Fruit fly (Drosophila melanogaster) whole organism, embryonic: ENCODE measurements around the gene Bdp1.

ENCODE experiments used
- ATbp ChIP-seq: fragments of 200-800 bp; sonication (Bioruptor generic); optimal IDR thresholded peaks from 2 replicates; lab custom pipeline; 2017; ENCODE audit warnings: missing biosample characterization, mild to moderate bottlenecking, missing genetic modification characterization, missing genetic modification reagents
- Abd-B ChIP-seq: fragments of 200-800 bp; sonication (Bioruptor generic); optimal IDR thresholded peaks from 2 replicates; lab custom pipeline; 2018; ENCODE audit warnings: missing biosample characterization, mild to moderate bottlenecking, missing genetic modification characterization, moderate library complexity
- Aef1 ChIP-seq: fragments of 200-800 bp; sonication (Bioruptor generic); IDR thresholded peaks from 3 replicates; pipeline ENCODE4 v1.3.6; 2022; ENCODE audit warnings: missing biosample characterization, missing genetic modification characterization
- B-H2 ChIP-seq: fragments of 200-800 bp; sonication (Bioruptor generic); optimal IDR thresholded peaks from 2 replicates; lab custom pipeline; 2018; ENCODE audit warnings: missing biosample characterization, mild to moderate bottlenecking, missing genetic modification characterization
- Bteb2 ChIP-seq: fragments of 200-800 bp; sonication (Bioruptor generic); optimal IDR thresholded peaks from 2 replicates; lab custom pipeline; 2016; ENCODE audit warnings: missing biosample characterization, missing genetic modification characterization
- CG10959 ChIP-seq: fragments of 200-800 bp; sonication (Bioruptor generic); IDR thresholded peaks from 2 replicates; pipeline ENCODE4 v1.3.6; 2022; ENCODE audit warnings: missing biosample characterization, missing genetic modification characterization
- CG10979 ChIP-seq: fragments of 200-800 bp; sonication (Bioruptor generic); optimal IDR thresholded peaks from 2 replicates; lab custom pipeline; 2018; ENCODE audit warnings: missing biosample characterization, mild to moderate bottlenecking, missing genetic modification characterization, moderate library complexity
- CG14050 ChIP-seq: fragments of 200-800 bp; sonication (Bioruptor generic); IDR thresholded peaks from 3 replicates; pipeline ENCODE4 v1.3.6; 2022; ENCODE audit warnings: missing biosample characterization, missing genetic modification characterization
- CG15479 ChIP-seq: fragments of 200-800 bp; sonication (Bioruptor generic); optimal IDR thresholded peaks from 3 replicates; lab custom pipeline; 2019; ENCODE audit warnings: missing biosample characterization, mild to moderate bottlenecking, missing genetic modification characterization, moderate library complexity
- CG15696 ChIP-seq: fragments of 200-800 bp; sonication (Bioruptor generic); optimal IDR thresholded peaks from 2 replicates; lab custom pipeline; 2019; ENCODE audit warnings: missing biosample characterization, mild to moderate bottlenecking, missing genetic modification characterization, moderate library complexity
- CG16863 ChIP-seq: fragments of 200-800 bp; sonication (Bioruptor generic); optimal IDR thresholded peaks from 3 replicates; lab custom pipeline; 2016; ENCODE audit warnings: missing biosample characterization, missing genetic modification characterization
- CG17385 ChIP-seq: fragments of 200-800 bp; sonication (Bioruptor generic); optimal IDR thresholded peaks from 3 replicates; lab custom pipeline; 2018; ENCODE audit warnings: missing biosample characterization, mild to moderate bottlenecking, missing genetic modification characterization
- CG17802 ChIP-seq: fragments of 200-800 bp; sonication (Bioruptor generic); optimal IDR thresholded peaks from 2 replicates; lab custom pipeline; 2018; ENCODE audit warnings: missing biosample characterization, mild to moderate bottlenecking, missing genetic modification characterization, moderate library complexity
- CG17912 ChIP-seq: fragments of 200-800 bp; sonication (Bioruptor generic); optimal IDR thresholded peaks from 2 replicates; lab custom pipeline; 2018; ENCODE audit warnings: missing biosample characterization, mild to moderate bottlenecking, missing genetic modification characterization
- CG3281 ChIP-seq: fragments of 200-800 bp; sonication (Bioruptor generic); optimal IDR thresholded peaks from 3 replicates; lab custom pipeline; 2017; ENCODE audit warnings: missing biosample characterization, mild to moderate bottlenecking, missing genetic modification characterization
- CG3407 ChIP-seq: fragments of 200-800 bp; sonication (Bioruptor generic); optimal IDR thresholded peaks from 2 replicates; lab custom pipeline; 2018; ENCODE audit warnings: missing biosample characterization, mild to moderate bottlenecking, missing genetic modification characterization
- CG4854 ChIP-seq: fragments of 200-800 bp; sonication (Bioruptor generic); optimal IDR thresholded peaks from 2 replicates; lab custom pipeline; 2016; ENCODE audit warnings: missing biosample characterization, missing genetic modification characterization, inconsistent platforms
- CG9797 ChIP-seq: fragments of 200-800 bp; sonication (Bioruptor generic); optimal IDR thresholded peaks from 3 replicates; lab custom pipeline; 2018; ENCODE audit warnings: missing biosample characterization, mild to moderate bottlenecking, missing genetic modification characterization
- Camta ChIP-seq: fragments of 200-800 bp; sonication (Bioruptor generic); optimal IDR thresholded peaks from 2 replicates; lab custom pipeline; 2016; ENCODE audit warnings: missing biosample characterization, missing genetic modification characterization
- CoRest ChIP-seq: fragments of 200-800 bp; sonication (Bioruptor generic); optimal IDR thresholded peaks from 3 replicates; lab custom pipeline; 2018; ENCODE audit warnings: missing biosample characterization, mild to moderate bottlenecking, missing genetic modification characterization, moderate library complexity
- Dek ChIP-seq: fragments of 200-800 bp; sonication (Bioruptor generic); optimal IDR thresholded peaks from 3 replicates; lab custom pipeline; 2019; ENCODE audit warnings: missing biosample characterization, mild to moderate bottlenecking, missing genetic modification characterization, moderate library complexity
- ERR ChIP-seq: fragments of 200-800 bp; sonication (Bioruptor generic); optimal IDR thresholded peaks from 2 replicates; lab custom pipeline; 2016; ENCODE audit warnings: missing biosample characterization, missing genetic modification characterization
- Elba2 ChIP-seq: fragments of 200-800 bp; sonication (Bioruptor generic); optimal IDR thresholded peaks from 3 replicates; lab custom pipeline; 2016; ENCODE audit warnings: missing biosample characterization, missing genetic modification characterization
- Gug ChIP-seq: fragments of 200-800 bp; sonication (Bioruptor generic); IDR thresholded peaks from 4 replicates; pipeline ENCODE4 v1.3.6; 2022; ENCODE audit warnings: missing biosample characterization, missing genetic modification characterization
- HmgD ChIP-seq: fragments of 200-800 bp; sonication (Bioruptor generic); optimal IDR thresholded peaks from 3 replicates; lab custom pipeline; 2016; ENCODE audit warnings: missing biosample characterization, missing genetic modification characterization
- NC2β ChIP-seq: fragments of 200-800 bp; sonication (Bioruptor generic); optimal IDR thresholded peaks from 2 replicates; lab custom pipeline; 2016; ENCODE audit warnings: missing biosample characterization, missing genetic modification characterization
- Optix ChIP-seq: fragments of 200-800 bp; sonication (Bioruptor generic); IDR thresholded peaks from 3 replicates; pipeline ENCODE4 v1.3.6; 2022; ENCODE audit warnings: missing biosample characterization, missing genetic modification characterization
- Ravus ChIP-seq: fragments of 200-800 bp; sonication (Bioruptor generic); IDR thresholded peaks from 2 replicates; pipeline ENCODE4 v1.3.6; 2022; ENCODE audit warnings: missing biosample characterization, missing genetic modification characterization
- Rfx ChIP-seq: fragments of 200-800 bp; sonication (Bioruptor generic); IDR thresholded peaks from 2 replicates; pipeline ENCODE4 v1.3.6; 2022; ENCODE audit warnings: missing biosample characterization, missing genetic modification characterization
- Rx ChIP-seq: fragments of 200-800 bp; sonication (Bioruptor generic); IDR thresholded peaks from 2 replicates; pipeline ENCODE4 v1.3.6; 2022; ENCODE audit warnings: missing biosample characterization, missing genetic modification characterization
- Side ChIP-seq: fragments of 200-800 bp; sonication (Bioruptor generic); optimal IDR thresholded peaks from 2 replicates; lab custom pipeline; 2016; ENCODE audit warnings: missing biosample characterization, missing genetic modification characterization
- ato ChIP-seq: fragments of 200-800 bp; sonication (Bioruptor generic); IDR thresholded peaks from 2 replicates; pipeline ENCODE4 v1.3.6; 2022; ENCODE audit warnings: missing biosample characterization, missing genetic modification characterization; ENCODE audit not compliant: partially characterized antibody
- danr ChIP-seq: fragments of 200-800 bp; sonication (Bioruptor generic); IDR thresholded peaks from 2 replicates; pipeline ENCODE4 v1.3.6; 2022; ENCODE audit warnings: missing biosample characterization, missing genetic modification characterization
- dimm ChIP-seq: fragments of 200-800 bp; sonication (Bioruptor generic); IDR thresholded peaks from 2 replicates; pipeline ENCODE4 v1.3.6; 2022; ENCODE audit warnings: missing biosample characterization, missing genetic modification characterization
- disco-r ChIP-seq: fragments of 200-800 bp; sonication (Bioruptor generic); optimal IDR thresholded peaks from 2 replicates; lab custom pipeline; 2016; ENCODE audit warnings: missing biosample characterization, missing genetic modification characterization
- esg ChIP-seq: fragments of 200-800 bp; sonication (Bioruptor generic); conservative IDR thresholded peaks from 2 replicates; pipeline ENCODE4 v1.3.6; 2022; ENCODE audit warnings: missing biosample characterization, missing genetic modification characterization
- gem ChIP-seq: fragments of 200-800 bp; sonication (Bioruptor generic); optimal IDR thresholded peaks from 2 replicates; lab custom pipeline; 2019; ENCODE audit warnings: missing biosample characterization, mild to moderate bottlenecking, missing genetic modification characterization, moderate library complexity
- inv ChIP-seq: fragments of 200-800 bp; sonication (Bioruptor generic); IDR thresholded peaks from 2 replicates; pipeline ENCODE4 v1.3.6; 2022; ENCODE audit warnings: missing biosample characterization, missing genetic modification characterization; ENCODE audit not compliant: partially characterized antibody
- jigr1 ChIP-seq: fragments of 200-800 bp; sonication (Bioruptor generic); IDR thresholded peaks from 3 replicates; pipeline ENCODE4 v1.3.6; 2022; ENCODE audit warnings: missing biosample characterization, missing genetic modification characterization
- ken ChIP-seq: fragments of 200-800 bp; sonication (Bioruptor generic); IDR thresholded peaks from 3 replicates; pipeline ENCODE4 v1.3.6; 2022; ENCODE audit warnings: missing biosample characterization, missing genetic modification characterization
- luna ChIP-seq: fragments of 200-800 bp; sonication (Bioruptor generic); optimal IDR thresholded peaks from 2 replicates; lab custom pipeline; 2016; ENCODE audit warnings: missing biosample characterization, missing genetic modification characterization
- mam ChIP-seq: fragments of 200-800 bp; sonication (Bioruptor generic); optimal IDR thresholded peaks from 3 replicates; lab custom pipeline; 2016; ENCODE audit warnings: missing biosample characterization, missing genetic modification characterization
- nerfin-1 ChIP-seq: fragments of 200-800 bp; sonication (Bioruptor generic); optimal IDR thresholded peaks from 3 replicates; lab custom pipeline; 2019; ENCODE audit warnings: missing biosample characterization, mild to moderate bottlenecking, missing genetic modification characterization, moderate library complexity
- nmo ChIP-seq: fragments of 200-800 bp; sonication (Bioruptor generic); optimal IDR thresholded peaks from 2 replicates; lab custom pipeline; 2018; ENCODE audit warnings: missing biosample characterization, mild to moderate bottlenecking, missing genetic modification characterization, moderate library complexity
- oc ChIP-seq: fragments of 200-800 bp; sonication (Bioruptor generic); optimal IDR thresholded peaks from 2 replicates; lab custom pipeline; 2018; ENCODE audit warnings: missing biosample characterization, mild to moderate bottlenecking, missing genetic modification characterization, moderate library complexity
- odd ChIP-seq: fragments of 200-800 bp; sonication (Bioruptor generic); optimal IDR thresholded peaks from 2 replicates; lab custom pipeline; 2017; ENCODE audit warnings: missing biosample characterization, mild to moderate bottlenecking, missing genetic modification characterization
- row ChIP-seq: fragments of 200-800 bp; sonication (Bioruptor generic); IDR thresholded peaks from 3 replicates; pipeline ENCODE4 v1.3.6; 2022; ENCODE audit warnings: missing biosample characterization, missing genetic modification characterization
- run ChIP-seq: fragments of 200-800 bp; sonication (Bioruptor generic); optimal IDR thresholded peaks from 3 replicates; lab custom pipeline; 2018; ENCODE audit warnings: missing biosample characterization, mild to moderate bottlenecking, missing genetic modification characterization
- sd ChIP-seq: fragments of 200-800 bp; sonication (Bioruptor generic); optimal IDR thresholded peaks from 3 replicates; lab custom pipeline; 2018; ENCODE audit warnings: missing biosample characterization, mild to moderate bottlenecking, missing genetic modification characterization, moderate library complexity
- tin ChIP-seq: fragments of 200-800 bp; sonication (Bioruptor generic); optimal IDR thresholded peaks from 3 replicates; lab custom pipeline; 2016; ENCODE audit warnings: missing biosample characterization, missing genetic modification characterization
- tll ChIP-seq, 2 experiments: fragments of 200-800 bp in 1 of 2; fragments of >200 bp in 1 of 2; sonication (Bioruptor generic) in 1 of 2; optimal IDR thresholded peaks; 2 replicates each; lab custom pipeline; 2017 to 2019; ENCODE audit warnings: missing biosample characterization in 2 of 2, missing genetic modification characterization in 2 of 2, mild to moderate bottlenecking in 1 of 2, moderate library complexity in 1 of 2
- trh ChIP-seq: fragments of 200-800 bp; sonication (Bioruptor generic); optimal IDR thresholded peaks from 2 replicates; lab custom pipeline; 2016; ENCODE audit warnings: missing biosample characterization, missing genetic modification characterization

Gene Bdp1

dm6 chr2L:13399565-13399964 is 25.9 kb upstream of the Bdp1 start (continued):
- TF ChIP-seq trh (GFP tag; lab: Kevin White, UChicago) (no peak), NC2β (no peak), gem (peak; percentile 43), tin (no peak), ERR (GFP tag; lab: Kevin White, UChicago) (no peak), CG15696 (tag; lab: Kevin White, UChicago) (no peak), Rx (GFP tag; lab: Robert Waterston, UW) (no peak), oc (tag; lab: Kevin White, UChicago) (no peak), odd (GFP tag; lab: Kevin White, UChicago) (no peak), CG14050 (GFP tag; lab: Robert Waterston, UW) (no peak), B-H2 (no peak), ATbp (no peak), Bteb2 (GFP tag; lab: Kevin White, UChicago) (no peak), Side (GFP tag; lab: Kevin White, UChicago) (no peak), CoRest (tag; lab: Kevin White, UChicago) (no peak), CG17802 (tag; lab: Kevin White, UChicago) (no peak), CG3281 (peak; percentile 11), tll (GFP tag; optimal IDR thresholded peaks at IDR 0.05; lab: Kevin White, UChicago) (no peak), CG9797 (GFP tag; lab: Kevin White, UChicago) (no peak), CG3407 (GFP tag; lab: Kevin White, UChicago) (no peak), Elba2 (GFP tag; lab: Kevin White, UChicago) (no peak), CG10959 (no peak), CG17385 (GFP tag; lab: Kevin White, UChicago) (no peak), esg (GFP tag; lab: Robert Waterston, UW) (no peak), mam (no peak), luna (GFP tag; lab: Kevin White, UChicago) (no peak), nmo (GFP tag; lab: Kevin White, UChicago) (no peak), CG17912 (GFP tag; lab: Kevin White, UChicago) (no peak), Dek (no peak), Aef1 (no peak), Gug (no peak), Camta (GFP tag; lab: Kevin White, UChicago) (no peak), nerfin-1 (no peak), inv (no peak), danr (no peak), HmgD (GFP tag; lab: Kevin White, UChicago) (no peak), ken (GFP tag; lab: Robert Waterston, UW) (no peak), disco-r (GFP tag; lab: Kevin White, UChicago) (no peak), dimm (GFP tag; lab: Robert Waterston, UW) (no peak), row (GFP tag; lab: Robert Waterston, UW) (peak; percentile 53), jigr1 (GFP tag; lab: Robert Waterston, UW) (no peak), CG15479 (GFP tag; lab: Kevin White, UChicago) (no peak), Ravus (GFP tag; lab: Robert Waterston, UW) (no peak), sd (tag; lab: Kevin White, UChicago) (no peak), ato (no peak), run (no peak), Rfx (GFP tag; lab: Robert Waterston, UW) (0 out of 2 replicates have a peak, but pooled peaks have one; percentile 12), CG4854 (no peak), CG16863 (GFP tag; lab: Kevin White, UChicago) (no peak), CG10979 (tag; lab: Kevin White, UChicago) (no peak), Optix (GFP tag; lab: Robert Waterston, UW) (no peak), Abd-B (no peak)
